Worm (Caenorhabditis elegans): ENCODE measurements around the gene M110.3.

The M110.3 gene

ce11 chrII:8216433-8216832 lies at the start of gene M110.3:
Gene M110.3 (minus strand): TSS chrII:8216616.
- peak; percentile 72 for TF ChIP-seq mep-1 (tag; optimal IDR thresholded peaks at IDR 0.05)
- no peak for TF ChIP-seq nhr-28 (tag; optimal IDR thresholded peaks at IDR 0.05)
- TF ChIP-seq snpc-4 (tag; optimal IDR thresholded peaks at IDR 0.05): no peak
- TF ChIP-seq ceh-39 (tag; optimal IDR thresholded peaks at IDR 0.05): peak; percentile 40
- peak; percentile 49 for TF ChIP-seq nhr-237 (tag; optimal IDR thresholded peaks at IDR 0.05)
- TF ChIP-seq pha-4 (tag; optimal IDR thresholded peaks at IDR 0.05): peak; percentile 22
- no peak for TF ChIP-seq flh-1 (GFP tag; optimal IDR thresholded peaks at IDR 0.05)
- peak; percentile 20 for TF ChIP-seq hlh-1 (tag; optimal IDR thresholded peaks at IDR 0.05)
- TF ChIP-seq lsy-2 (tag; optimal IDR thresholded peaks at IDR 0.05): peak; percentile 26
- no peak for TF ChIP-seq mab-5 (tag; optimal IDR thresholded peaks at IDR 0.05)
- peak; percentile 77 for TF ChIP-seq ces-1 (GFP tag; optimal IDR thresholded peaks at IDR 0.05)
- peak; percentile 41 for TF ChIP-seq unc-120 (tag; optimal IDR thresholded peaks at IDR 0.05; ENCODE audit: poor library complexity, severe bottlenecking)

ce11 chrII:8264619-8265018 lies 48.2 kb upstream of the M110.3 start, which contains the start of gene srdh-1:
Gene srdh-1 (plus strand): TSS chrII:8264661.
- TF ChIP-seq unc-120 (tag; optimal IDR thresholded peaks at IDR 0.05; ENCODE audit: poor library complexity, severe bottlenecking): no peak
- no peak for TF ChIP-seq tbx-8 (GFP tag; optimal IDR thresholded peaks at IDR 0.05)
- no peak for TF ChIP-seq ztf-11 (tag; optimal IDR thresholded peaks at IDR 0.05)
- TF ChIP-seq elt-1 (tag; optimal IDR thresholded peaks at IDR 0.05; ENCODE audit: borderline replicate concordance, insufficient read depth): no peak
- no peak for TF ChIP-seq M03D4.4 (tag; optimal IDR thresholded peaks at IDR 0.05)
- TF ChIP-seq unc-62 (GFP tag; optimal IDR thresholded peaks at IDR 0.05): no peak
- TF ChIP-seq unc-39 (tag; optimal IDR thresholded peaks at IDR 0.05): no peak
- TF ChIP-seq flh-1 (GFP tag; optimal IDR thresholded peaks at IDR 0.05): no peak
- no peak for TF ChIP-seq nhr-237 (tag; optimal IDR thresholded peaks at IDR 0.05)
- no peak for TF ChIP-seq snpc-4 (tag; optimal IDR thresholded peaks at IDR 0.05)

ce11 chrII:8263562-8263961 lies 47.1 kb upstream of the M110.3 start:
- TF ChIP-seq lin-13 (tag; optimal IDR thresholded peaks at IDR 0.05): no peak
- TF ChIP-seq pha-4 (tag; optimal IDR thresholded peaks at IDR 0.05): no peak
- no peak for TF ChIP-seq hlh-1 (tag; optimal IDR thresholded peaks at IDR 0.05)
- TF ChIP-seq cnd-1 (tag; optimal IDR thresholded peaks at IDR 0.05): no peak
- TF ChIP-seq unc-62 (GFP tag; optimal IDR thresholded peaks at IDR 0.05): no peak
- TF ChIP-seq mep-1 (tag; optimal IDR thresholded peaks at IDR 0.05): no peak
- TF ChIP-seq flh-1 (GFP tag; optimal IDR thresholded peaks at IDR 0.05): no peak
- no peak for TF ChIP-seq unc-120 (tag; optimal IDR thresholded peaks at IDR 0.05; ENCODE audit: poor library complexity, severe bottlenecking)
- TF ChIP-seq ham-2 (GFP tag; optimal IDR thresholded peaks at IDR 0.05): no peak

ce11 chrII:8259674-8260073 lies 43.3 kb upstream of the M110.3 start:
- TF ChIP-seq ham-2 (GFP tag; optimal IDR thresholded peaks at IDR 0.05): no peak
- no peak for TF ChIP-seq nhr-2 (tag; optimal IDR thresholded peaks at IDR 0.05)
- TF ChIP-seq lsy-2 (tag; optimal IDR thresholded peaks at IDR 0.05): no peak
- no peak for TF ChIP-seq elt-3 (tag; optimal IDR thresholded peaks at IDR 0.05)
- no peak for TF ChIP-seq bed-3 (GFP tag; optimal IDR thresholded peaks at IDR 0.05)
- no peak for TF ChIP-seq nhr-76 (tag; optimal IDR thresholded peaks at IDR 0.05)
- no peak for TF ChIP-seq nhr-237 (tag; optimal IDR thresholded peaks at IDR 0.05)
- TF ChIP-seq drap-1 (GFP tag; optimal IDR thresholded peaks at IDR 0.05): no peak
- no peak for TF ChIP-seq flh-1 (GFP tag; optimal IDR thresholded peaks at IDR 0.05)

- TF ChIP-seq blmp-1 (tag; optimal IDR thresholded peaks at IDR 0.05): no peak
- no peak for TF ChIP-seq sptf-1 (tag; optimal IDR thresholded peaks at IDR 0.05)
- no peak for TF ChIP-seq nhr-76 (tag; optimal IDR thresholded peaks at IDR 0.05)
- no peak for TF ChIP-seq unc-120 (tag; optimal IDR thresholded peaks at IDR 0.05; ENCODE audit: poor library complexity, severe bottlenecking)
- TF ChIP-seq lsy-2 (tag; optimal IDR thresholded peaks at IDR 0.05): no peak
- TF ChIP-seq sem-2 (GFP tag; optimal IDR thresholded peaks at IDR 0.05): no peak
- TF ChIP-seq ham-2 (GFP tag; optimal IDR thresholded peaks at IDR 0.05): no peak
- no peak for TF ChIP-seq mab-5 (tag; optimal IDR thresholded peaks at IDR 0.05)
- no peak for TF ChIP-seq nhr-12 (tag; optimal IDR thresholded peaks at IDR 0.05)
- no peak for TF ChIP-seq zip-8 (tag; optimal IDR thresholded peaks at IDR 0.05)
- TF ChIP-seq ces-1 (GFP tag; optimal IDR thresholded peaks at IDR 0.05): no peak
- TF ChIP-seq mls-2 (tag; optimal IDR thresholded peaks at IDR 0.05): no peak
- TF ChIP-seq snpc-4 (tag; optimal IDR thresholded peaks at IDR 0.05): no peak
Measured at ce11 chrII:8259038-8259437, 42.6 kb upstream of the M110.3 start, which contains the start of gene F35C11.6. Gene F35C11.6 (minus strand): TSS chrII:8259138.
